Worm (Caenorhabditis elegans): ENCODE measurements around the gene glr-7.

DNA sequence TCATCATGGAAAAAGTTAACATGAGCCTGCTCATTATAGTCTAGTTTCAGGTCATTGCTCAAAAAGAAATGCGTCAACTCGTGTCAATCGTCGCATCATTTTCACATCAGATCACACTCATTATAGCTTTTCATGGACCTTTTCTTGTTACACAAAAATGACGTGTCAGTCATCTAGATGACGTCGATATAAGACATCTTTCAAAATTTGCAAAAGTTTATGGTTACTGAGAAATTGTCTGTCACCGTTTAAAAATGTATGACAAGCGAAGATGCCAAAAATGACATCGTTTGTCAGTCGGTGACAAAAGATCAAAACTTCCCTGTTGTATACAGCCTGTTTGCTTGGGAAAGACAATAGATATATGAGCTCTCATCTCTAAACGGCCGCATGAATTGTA, 21.5 kb upstream of the glr-7 start:
- no peak for TF ChIP-seq nfya-1 (tag; optimal IDR thresholded peaks at IDR 0.05)
- no peak for TF ChIP-seq T23F11.4 (GFP tag; optimal IDR thresholded peaks at IDR 0.05)
- TF ChIP-seq pat-9 (tag; optimal IDR thresholded peaks at IDR 0.05), result no peak
- no peak for TF ChIP-seq unc-42 (tag; optimal IDR thresholded peaks at IDR 0.05)
- TF ChIP-seq pqm-1 (tag; optimal IDR thresholded peaks at IDR 0.05), result no peak
- TF ChIP-seq dve-1 (tag; optimal IDR thresholded peaks at IDR 0.05), result no peak
- no peak for TF ChIP-seq fkh-6 (tag; optimal IDR thresholded peaks at IDR 0.05)
- no peak for TF ChIP-seq ceh-48 (tag; optimal IDR thresholded peaks at IDR 0.05)
- TF ChIP-seq ahr-1 (tag; optimal IDR thresholded peaks at IDR 0.05), result no peak
- no peak for TF ChIP-seq elt-2 (tag; optimal IDR thresholded peaks at IDR 0.05)
- no peak for TF ChIP-seq ets-4 (tag; optimal IDR thresholded peaks at IDR 0.05)
- no peak for TF ChIP-seq ceh-34 (tag; optimal IDR thresholded peaks at IDR 0.05)
- no peak for TF ChIP-seq ceh-24 (tag; optimal IDR thresholded peaks at IDR 0.05)
